Worm (Caenorhabditis elegans) whole organism, young adult: ENCODE measurements around the gene cyy-1.

Experiments
- B0261.1 ChIP-seq: sonication (generic microtip); optimal IDR thresholded peaks from 2 replicates; lab custom pipeline; 2016; ENCODE audit warnings: mild to moderate bottlenecking, missing genetic modification characterization, moderate library complexity, missing compliant biosample characterization
- C06A6.2 ChIP-seq: fragments of 200-800 bp; sonication (Bioruptor generic); conservative IDR thresholded peaks from 2 replicates; pipeline ENCODE4 v1.3.6; 2022; ENCODE audit warnings: missing genetic modification characterization, missing compliant biosample characterization
- C17E4.6 ChIP-seq: fragments of 200-800 bp; sonication (Bioruptor generic); IDR thresholded peaks from 2 replicates; pipeline ENCODE4 v1.3.6; 2022; ENCODE audit warnings: missing genetic modification reagents, missing genetic modification characterization, missing compliant biosample characterization
- F10E7.11 ChIP-seq: sonication (generic microtip); optimal IDR thresholded peaks from 2 replicates; lab custom pipeline; 2017; ENCODE audit warnings: mild to moderate bottlenecking, missing genetic modification characterization, moderate library complexity, missing compliant biosample characterization
- F22D6.2 ChIP-seq: sonication (generic microtip); optimal IDR thresholded peaks from 2 replicates; lab custom pipeline; 2016; ENCODE audit warnings: mild to moderate bottlenecking, missing genetic modification characterization, missing compliant biosample characterization
- F57C9.4 ChIP-seq: sonication (generic microtip); optimal IDR thresholded peaks from 2 replicates; lab custom pipeline; 2017; ENCODE audit warnings: mild to moderate bottlenecking, missing genetic modification characterization, missing compliant biosample characterization
- T07F8.4 ChIP-seq: sonication (generic microtip); optimal IDR thresholded peaks from 2 replicates; lab custom pipeline; 2016; ENCODE audit warnings: mild to moderate bottlenecking, missing genetic modification characterization, moderate library complexity, missing compliant biosample characterization
- Y67H2A.10 ChIP-seq: fragments of 200-800 bp; sonication (Bioruptor generic); conservative IDR thresholded peaks from 2 replicates; pipeline ENCODE4 v1.3.6; 2022; ENCODE audit warnings: missing genetic modification reagents, missing genetic modification characterization, missing compliant biosample characterization
- Y79H2A.3 ChIP-seq: fragments of 200-800 bp; sonication (Bioruptor generic); conservative IDR thresholded peaks from 2 replicates; pipeline ENCODE4 v1.3.6; 2022; ENCODE audit warnings: missing genetic modification reagents, missing genetic modification characterization, missing compliant biosample characterization
- ama-1 ChIP-seq, 3 experiments: fragments of 150-350 bp in 1 of 3; sonication (generic microtip) in 2 of 3; optimal IDR thresholded peaks; 2 replicates each; lab custom pipeline; 2014 to 2018; ENCODE audit warnings: missing biosample characterization in 2 of 3, missing genetic modification characterization in 2 of 3, missing genetic modification reagents in 2 of 3
- athp-1 ChIP-seq: sonication (generic microtip); optimal IDR thresholded peaks from 2 replicates; lab custom pipeline; 2017; ENCODE audit warnings: mild to moderate bottlenecking, missing genetic modification characterization, missing compliant biosample characterization
- cebp-1 ChIP-seq, 2 experiments: fragments of 200-800 bp in 1 of 2; sonication (Bioruptor generic) in 1 of 2; sonication (generic microtip) in 1 of 2; IDR thresholded peaks in 1 of 2; optimal IDR thresholded peaks in 1 of 2; 2 replicates each; pipeline versions ENCODE4 v1.3.6 to Lab custom; 2017 to 2022; ENCODE audit warnings: missing compliant biosample characterization in 2 of 2, missing genetic modification characterization in 2 of 2, mild to moderate bottlenecking in 1 of 2, missing genetic modification reagents in 1 of 2, moderate library complexity in 1 of 2
- die-1 ChIP-seq: sonication (generic microtip); optimal IDR thresholded peaks from 2 replicates; lab custom pipeline; 2016; ENCODE audit warnings: missing genotype, mild to moderate bottlenecking, missing genetic modification characterization, missing compliant biosample characterization
- dpl-1 ChIP-seq: fragments of 150-350 bp; optimal IDR thresholded peaks from 2 replicates; lab custom pipeline; 2014; ENCODE audit warnings: missing biosample characterization, missing genetic modification reagents, missing genetic modification characterization
- egl-18 ChIP-seq: fragments of 200-800 bp; sonication (Bioruptor generic); IDR thresholded peaks from 2 replicates; pipeline ENCODE4 v1.3.6; 2022; ENCODE audit warnings: missing genetic modification reagents, missing genetic modification characterization, missing compliant biosample characterization
- egrh-3 ChIP-seq: fragments of 200-800 bp; sonication (Bioruptor generic); IDR thresholded peaks from 2 replicates; pipeline ENCODE4 v1.3.6; 2022; ENCODE audit warnings: missing genetic modification reagents, missing genetic modification characterization, missing compliant biosample characterization
- fkh-3 ChIP-seq: sonication (generic microtip); optimal IDR thresholded peaks from 2 replicates; lab custom pipeline; 2016; ENCODE audit warnings: mild to moderate bottlenecking, missing genetic modification characterization, missing compliant biosample characterization
- hlh-26 ChIP-seq: fragments of 200-800 bp; sonication (Bioruptor generic); conservative IDR thresholded peaks from 2 replicates; pipeline ENCODE4 v1.3.6; 2022; ENCODE audit warnings: missing genetic modification reagents, missing genetic modification characterization, missing compliant biosample characterization
- hrde-1 ChIP-seq: sonication (generic microtip); optimal IDR thresholded peaks from 2 replicates; lab custom pipeline; 2016; ENCODE audit warnings: missing genetic modification characterization, mild to moderate bottlenecking, missing compliant biosample characterization, moderate library complexity, missing genotype, missing genetic modification reagents, borderline replicate concordance
- let-526 ChIP-seq: fragments of 200-800 bp; sonication (Bioruptor generic); IDR thresholded peaks from 2 replicates; pipeline ENCODE4 v1.3.6; 2022; ENCODE audit warnings: missing genetic modification reagents, missing genetic modification characterization, missing compliant biosample characterization
- let-607 ChIP-seq, 2 experiments: fragments of 200-800 bp in 1 of 2; sonication (Bioruptor generic) in 1 of 2; sonication (generic microtip) in 1 of 2; optimal IDR thresholded peaks; 2 replicates each; lab custom pipeline; 2016 to 2018; ENCODE audit warnings: mild to moderate bottlenecking in 2 of 2, missing compliant biosample characterization in 2 of 2, missing genetic modification characterization in 2 of 2, moderate library complexity in 2 of 2, missing genotype in 1 of 2
- lin-26 ChIP-seq: fragments of 200-800 bp; sonication (Bioruptor generic); IDR thresholded peaks from 2 replicates; pipeline ENCODE4 v1.3.6; 2022; ENCODE audit warnings: missing genetic modification reagents, missing genetic modification characterization, missing compliant biosample characterization
- lir-1 ChIP-seq: fragments of 200-800 bp; sonication (Bioruptor generic); conservative IDR thresholded peaks from 2 replicates; pipeline ENCODE4 v1.3.6; 2022; ENCODE audit warnings: missing genetic modification reagents, missing genetic modification characterization, missing compliant biosample characterization
- madf-3 ChIP-seq: fragments of 200-800 bp; sonication (Bioruptor generic); IDR thresholded peaks from 2 replicates; pipeline ENCODE4 v1.3.6; 2022; ENCODE audit warnings: missing genetic modification reagents, missing genetic modification characterization, missing compliant biosample characterization
- madf-6 ChIP-seq: fragments of 200-800 bp; sonication (Bioruptor generic); IDR thresholded peaks from 2 replicates; pipeline ENCODE4 v1.3.6; 2022; ENCODE audit warnings: missing genetic modification reagents, missing genetic modification characterization, missing compliant biosample characterization
- madf-8 ChIP-seq: fragments of 200-800 bp; sonication (Bioruptor generic); conservative IDR thresholded peaks from 2 replicates; pipeline ENCODE4 v1.3.6; 2022; ENCODE audit warnings: missing genetic modification reagents, missing genetic modification characterization, missing compliant biosample characterization
- mes-4 ChIP-seq: sonication (generic microtip); optimal IDR thresholded peaks from 2 replicates; lab custom pipeline; 2016; ENCODE audit warnings: missing genotype, missing genetic modification characterization, missing compliant biosample characterization
- nfya-2 ChIP-seq: fragments of 200-800 bp; sonication (Bioruptor generic); IDR thresholded peaks from 2 replicates; pipeline ENCODE4 v1.3.6; 2022; ENCODE audit warnings: missing genetic modification reagents, missing genetic modification characterization, missing compliant biosample characterization
- pbrm-1 ChIP-seq: fragments of 200-800 bp; sonication (Bioruptor generic); IDR thresholded peaks from 2 replicates; pipeline ENCODE4 v1.3.6; 2022; ENCODE audit warnings: missing genetic modification reagents, missing genetic modification characterization, missing compliant biosample characterization
- rcor-1 ChIP-seq: fragments of 200-800 bp; sonication (Bioruptor generic); IDR thresholded peaks from 2 replicates; pipeline ENCODE4 v1.3.6; 2022; ENCODE audit warnings: missing genetic modification reagents, missing genetic modification characterization, missing compliant biosample characterization
- repo-1 ChIP-seq: sonication (generic microtip); optimal IDR thresholded peaks from 2 replicates; lab custom pipeline; 2017; ENCODE audit warnings: mild to moderate bottlenecking, missing genetic modification characterization, missing compliant biosample characterization
- snpc-3.4 ChIP-seq: sonication (generic microtip); optimal IDR thresholded peaks from 2 replicates; lab custom pipeline; 2017; ENCODE audit warnings: missing genetic modification characterization, mild to moderate bottlenecking, missing compliant biosample characterization, antibody characterized with exemption, moderate library complexity, missing genotype, missing genetic modification reagents
- snpc-4 ChIP-seq, 5 experiments: fragments of 150-350 bp in 1 of 5; sonication (generic microtip) in 4 of 5; optimal IDR thresholded peaks; 2 replicates each; lab custom pipeline; 2014 to 2018; ENCODE audit warnings: missing genetic modification characterization in 5 of 5, missing biosample characterization in 3 of 5, antibody characterized with exemption in 2 of 5, mild to moderate bottlenecking in 2 of 5, missing compliant biosample characterization in 2 of 5, missing genotype in 2 of 5, moderate library complexity in 2 of 5, missing genetic modification reagents in 1 of 5
- xnd-1 ChIP-seq: sonication (generic microtip); optimal IDR thresholded peaks from 2 replicates; lab custom pipeline; 2016; ENCODE audit warnings: missing genotype, missing genetic modification reagents, missing genetic modification characterization, missing compliant biosample characterization
- zfh-2 ChIP-seq: fragments of 200-800 bp; sonication (Bioruptor generic); conservative IDR thresholded peaks from 2 replicates; pipeline ENCODE4 v1.3.6; 2022; ENCODE audit warnings: missing genetic modification reagents, missing genetic modification characterization, missing compliant biosample characterization
- zim-3 ChIP-seq: sonication (generic microtip); optimal IDR thresholded peaks from 2 replicates; lab custom pipeline; 2017; ENCODE audit warnings: mild to moderate bottlenecking, missing genetic modification characterization, moderate library complexity, missing compliant biosample characterization
- ztf-3 ChIP-seq: fragments of 200-800 bp; sonication (Bioruptor generic); optimal IDR thresholded peaks from 2 replicates; lab custom pipeline; 2018; ENCODE audit warnings: mild to moderate bottlenecking, missing genetic modification characterization, missing compliant biosample characterization

Gene cyy-1

DNA sequence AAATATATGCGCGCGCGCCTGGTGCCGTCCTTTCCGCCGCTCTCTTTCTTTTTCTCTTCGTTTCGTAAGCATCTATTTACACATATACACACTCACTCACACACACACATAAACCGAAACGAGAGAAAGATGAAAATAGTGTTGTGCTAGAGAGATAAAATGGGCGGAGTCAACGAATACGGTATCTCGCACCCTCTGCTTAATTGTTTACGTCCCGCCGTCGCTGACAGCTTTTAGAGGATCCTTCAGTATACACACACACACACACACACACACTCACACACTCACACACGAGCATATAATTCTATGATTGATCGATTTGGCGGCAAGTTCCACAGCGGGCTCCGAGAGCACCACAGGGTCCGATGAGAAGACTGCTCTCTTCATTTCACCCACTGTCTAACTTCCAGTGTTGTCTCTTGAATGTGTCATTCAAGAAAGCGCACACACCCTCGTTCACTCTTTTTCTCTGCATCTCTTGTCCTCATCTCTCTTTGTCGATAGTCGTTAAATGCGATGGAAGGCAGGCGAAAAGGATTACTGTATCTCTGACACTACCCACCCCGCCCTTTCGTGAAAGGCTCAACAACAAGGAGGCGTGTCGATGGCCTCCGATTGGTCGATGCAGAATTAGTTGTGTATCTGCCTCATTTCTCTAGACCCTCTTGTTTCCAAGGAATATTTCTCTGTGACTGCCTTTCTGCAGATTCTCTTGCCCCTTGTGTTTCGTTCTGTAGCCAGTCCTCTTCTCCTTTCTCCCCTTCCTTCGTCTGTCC, 11.7 kb downstream of the cyy-1 start (continued):
- TF ChIP-seq hrde-1 (tag; lab: Kevin White, UChicago) (no peak), xnd-1 (tag; lab: Kevin White, UChicago) (no peak), nfya-2 (GFP tag; lab: Robert Waterston, UW) (no peak), athp-1 (tag; lab: Kevin White, UChicago) (peak; percentile 47), zfh-2 (peak; percentile 95), C17E4.6 (no peak), repo-1 (peak; percentile 82), mes-4 (tag; lab: Kevin White, UChicago) (no peak), lir-1 (peak; percentile 66), let-607 (tag; optimal IDR thresholded peaks at IDR 0.05; lab: Kevin White, UChicago) (peak; percentile 42 to 88), egrh-3 (GFP tag; lab: Robert Waterston, UW) (no peak), fkh-3 (no peak), snpc-4 (GFP tag; optimal IDR thresholded peaks at IDR 0.05; lab: Kevin White, UChicago) (peak; percentile 12), snpc-4 (tag; optimal IDR thresholded peaks at IDR 0.05; lab: Kevin White, UChicago) (peak in 3 of 4 experiments; percentile 35 to 67 (median 63)), ama-1 (optimal IDR thresholded peaks at IDR 0.05; lab: Kevin White, UChicago) (no peak), ama-1 (GFP tag; optimal IDR thresholded peaks at IDR 0.05; lab: Kevin White, UChicago) (no peak), madf-8 (no peak), hlh-26 (GFP tag; lab: Robert Waterston, UW) (no peak), pbrm-1 (GFP tag; lab: Robert Waterston, UW) (peak; percentile 34; the same call in 1 of the 2 replicates), die-1 (no peak), T07F8.4 (no peak), F10E7.11 (tag; lab: Kevin White, UChicago) (peak; percentile 45), let-526 (GFP tag; lab: Robert Waterston, UW) (peak; percentile 61; the same call in 1 of the 2 replicates), lin-26 (peak; percentile 91), F57C9.4 (tag; lab: Kevin White, UChicago) (no peak), egl-18 (no peak), C06A6.2 (GFP tag; lab: Robert Waterston, UW) (peak; percentile 66), Y79H2A.3 (no peak), snpc-3.4 (tag; lab: Kevin White, UChicago) (no peak), madf-3 (GFP tag; lab: Robert Waterston, UW) (no peak), cebp-1 (GFP tag; IDR thresholded peaks at IDR 0.05; lab: Robert Waterston, UW) (no peak; the same call in 1 of the 2 replicates), cebp-1 (tag; optimal IDR thresholded peaks at IDR 0.05; lab: Kevin White, UChicago) (peak; percentile 88), F22D6.2 (tag; lab: Kevin White, UChicago) (no peak), B0261.1 (tag; lab: Kevin White, UChicago) (no peak), dpl-1 (GFP tag; lab: Kevin White, UChicago) (no peak), madf-6 (GFP tag; lab: Robert Waterston, UW) (0 out of 2 replicates have a peak, but pooled peaks have one; percentile 29), ztf-3 (GFP tag; lab: Kevin White, UChicago) (peak; percentile 80), zim-3 (tag; lab: Kevin White, UChicago) (no peak), rcor-1 (GFP tag; lab: Robert Waterston, UW) (no peak), Y67H2A.10 (GFP tag; lab: Robert Waterston, UW) (no peak)
